Worm (Caenorhabditis elegans) whole organism, mixed stage, embryonic: ENCODE data around the gene F36H9.1.
A peak's percentile ranks its signal among the peaks of the same experiment; 100 is the strongest.

ENCODE experiments used
- M03D4.4 ChIP-seq: sonication (generic microtip); optimal IDR thresholded peaks from 2 replicates; lab custom pipeline; 2017; ENCODE audit warnings: mild to moderate bottlenecking, missing genetic modification characterization, missing compliant biosample characterization
- blmp-1 ChIP-seq: fragments of 150-350 bp; optimal IDR thresholded peaks from 2 replicates; lab custom pipeline; 2014; ENCODE audit warnings: missing biosample characterization, missing genetic modification characterization
- ceh-39 ChIP-seq: fragments of 150-350 bp; optimal IDR thresholded peaks from 2 replicates; lab custom pipeline; 2014; ENCODE audit warnings: missing biosample characterization, missing genetic modification characterization
- ceh-43 ChIP-seq: fragments of 200-800 bp; sonication (Bioruptor generic); optimal IDR thresholded peaks from 2 replicates; lab custom pipeline; 2018; ENCODE audit warnings: mild to moderate bottlenecking, missing genetic modification characterization, moderate library complexity, missing compliant biosample characterization
- ceh-83 ChIP-seq: fragments of 200-800 bp; sonication (Bioruptor generic); optimal IDR thresholded peaks from 2 replicates; lab custom pipeline; 2018; ENCODE audit warnings: mild to moderate bottlenecking, missing genetic modification characterization, missing compliant biosample characterization
- ces-1 ChIP-seq: fragments of 150-350 bp; optimal IDR thresholded peaks from 2 replicates; lab custom pipeline; 2014; ENCODE audit warnings: missing biosample characterization, missing genetic modification reagents, missing genetic modification characterization
- cnd-1 ChIP-seq: fragments of 200-800 bp; sonication (Bioruptor generic); optimal IDR thresholded peaks from 2 replicates; lab custom pipeline; 2018; ENCODE audit warnings: mild to moderate bottlenecking, missing genetic modification characterization, missing compliant biosample characterization
- drap-1 ChIP-seq: fragments of 200-800 bp; sonication (Bioruptor generic); optimal IDR thresholded peaks from 3 replicates; lab custom pipeline; 2018; ENCODE audit warnings: mild to moderate bottlenecking, missing genetic modification characterization, missing compliant biosample characterization
- elt-3 ChIP-seq: fragments of 150-350 bp; optimal IDR thresholded peaks from 2 replicates; lab custom pipeline; 2014; ENCODE audit warnings: missing biosample characterization, missing genetic modification characterization
- flh-1 ChIP-seq: fragments of 200-800 bp; sonication (Bioruptor generic); optimal IDR thresholded peaks from 2 replicates; lab custom pipeline; 2018; ENCODE audit warnings: mild to moderate bottlenecking, missing genetic modification characterization, moderate library complexity, missing compliant biosample characterization
- ham-2 ChIP-seq: fragments of 200-800 bp; sonication (Bioruptor generic); optimal IDR thresholded peaks from 2 replicates; lab custom pipeline; 2018; ENCODE audit warnings: mild to moderate bottlenecking, missing genetic modification characterization, missing compliant biosample characterization
- hlh-1 ChIP-seq: fragments of 150-350 bp; optimal IDR thresholded peaks from 2 replicates; lab custom pipeline; 2014; ENCODE audit warnings: missing biosample characterization, missing genetic modification reagents, missing genetic modification characterization
- lin-13 ChIP-seq: fragments of 150-350 bp; optimal IDR thresholded peaks from 2 replicates; lab custom pipeline; 2014; ENCODE audit warnings: missing biosample characterization, missing genetic modification characterization
- lsy-2 ChIP-seq: fragments of 150-350 bp; optimal IDR thresholded peaks from 2 replicates; lab custom pipeline; 2014; ENCODE audit warnings: missing biosample characterization, missing genetic modification characterization
- mab-5 ChIP-seq: fragments of 150-350 bp; optimal IDR thresholded peaks from 2 replicates; lab custom pipeline; 2014; ENCODE audit warnings: missing biosample characterization, missing genetic modification characterization
- mep-1 ChIP-seq: fragments of 150-350 bp; optimal IDR thresholded peaks from 2 replicates; lab custom pipeline; 2017; ENCODE audit warnings: missing biosample characterization, missing genetic modification reagents, missing genetic modification characterization, inconsistent platforms
- mls-2 ChIP-seq: sonication (generic microtip); optimal IDR thresholded peaks from 2 replicates; lab custom pipeline; 2016; ENCODE audit warnings: mild to moderate bottlenecking, missing genetic modification characterization, moderate library complexity, missing compliant biosample characterization
- nhr-12 ChIP-seq: fragments of 150-350 bp; optimal IDR thresholded peaks from 2 replicates; lab custom pipeline; 2014; ENCODE audit warnings: missing biosample characterization, missing genetic modification characterization
- nhr-237 ChIP-seq: fragments of 150-350 bp; optimal IDR thresholded peaks from 2 replicates; lab custom pipeline; 2014; ENCODE audit warnings: missing biosample characterization, missing genetic modification characterization
- nhr-28 ChIP-seq: fragments of 150-350 bp; optimal IDR thresholded peaks from 2 replicates; lab custom pipeline; 2014; ENCODE audit warnings: missing biosample characterization, missing genetic modification characterization
- nhr-76 ChIP-seq: sonication (generic microtip); optimal IDR thresholded peaks from 2 replicates; lab custom pipeline; 2017; ENCODE audit warnings: missing biosample characterization, missing genetic modification characterization
- pha-4 ChIP-seq: fragments of 150-350 bp; optimal IDR thresholded peaks from 2 replicates; lab custom pipeline; 2018; ENCODE audit warnings: missing biosample characterization, missing genetic modification reagents, missing genetic modification characterization
- sem-2 ChIP-seq: fragments of 200-800 bp; sonication (Bioruptor generic); optimal IDR thresholded peaks from 2 replicates; lab custom pipeline; 2018; ENCODE audit warnings: mild to moderate bottlenecking, missing genetic modification characterization, missing compliant biosample characterization
- sptf-1 ChIP-seq: sonication (generic microtip); optimal IDR thresholded peaks from 2 replicates; lab custom pipeline; 2017; ENCODE audit warnings: mild to moderate bottlenecking, missing genetic modification characterization, moderate library complexity, missing compliant biosample characterization
- tbx-8 ChIP-seq: fragments of 200-800 bp; sonication (Bioruptor generic); optimal IDR thresholded peaks from 2 replicates; lab custom pipeline; 2018; ENCODE audit warnings: mild to moderate bottlenecking, missing genetic modification characterization, moderate library complexity, missing compliant biosample characterization
- unc-120 ChIP-seq: sonication (generic microtip); optimal IDR thresholded peaks from 2 replicates; lab custom pipeline; 2017; ENCODE audit warnings: missing genetic modification characterization, missing compliant biosample characterization; ENCODE audit not compliant: poor library complexity, severe bottlenecking
- unc-39 ChIP-seq: fragments of 150-350 bp; optimal IDR thresholded peaks from 2 replicates; lab custom pipeline; 2014; ENCODE audit warnings: missing biosample characterization, missing genetic modification characterization
- unc-62 ChIP-seq: fragments of 150-350 bp; optimal IDR thresholded peaks from 2 replicates; lab custom pipeline; 2014; ENCODE audit warnings: missing biosample characterization, missing genetic modification reagents, missing genetic modification characterization
- ztf-11 ChIP-seq: fragments of 150-350 bp; optimal IDR thresholded peaks from 2 replicates; lab custom pipeline; 2014; ENCODE audit warnings: missing biosample characterization, missing genetic modification characterization

The F36H9.1 gene

DNA sequence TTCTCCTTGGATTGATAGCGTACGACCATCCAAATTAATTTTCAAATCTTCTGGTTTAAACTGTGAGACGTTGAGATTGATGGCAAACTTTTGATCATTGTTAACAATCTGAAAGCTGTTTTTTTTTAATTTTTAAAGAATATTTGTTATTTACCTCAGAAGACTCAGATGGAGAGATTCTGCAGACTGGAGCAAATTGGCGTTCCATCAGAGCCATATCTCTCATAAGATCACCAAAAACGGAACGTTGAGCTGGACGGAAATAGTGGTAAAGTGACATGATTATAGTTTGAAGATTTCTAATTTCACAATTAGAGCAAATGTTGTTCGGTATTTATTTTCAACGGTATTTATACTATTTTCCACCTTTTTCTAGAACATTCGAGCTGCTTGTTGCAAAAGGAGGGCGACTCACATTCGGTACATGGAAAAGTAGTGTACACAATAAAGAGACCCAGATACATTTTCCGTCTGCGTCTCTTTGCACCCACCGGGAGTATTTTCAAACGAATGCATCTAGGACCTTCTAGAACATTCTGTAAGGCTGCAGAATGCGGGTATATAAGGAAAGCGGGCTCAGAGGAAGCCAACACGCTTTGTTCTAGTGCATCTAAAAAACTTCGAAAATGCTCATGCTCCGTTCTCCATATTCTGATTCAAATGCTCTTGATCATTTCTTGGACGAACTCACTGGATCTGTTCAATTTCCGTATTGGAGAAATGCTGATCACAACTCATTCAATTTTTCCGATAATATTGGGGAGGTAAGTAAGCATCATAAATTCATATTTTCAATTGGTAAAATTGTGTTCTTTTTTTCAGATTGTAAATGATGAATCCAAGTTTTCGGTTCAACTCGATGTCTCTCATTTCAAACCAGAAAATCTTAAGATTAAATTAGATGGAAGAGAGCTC is 10.6 kb downstream of the F36H9.1 start, which contains the start of the genes hsp-16.2 and hsp-16.41 (continued):
- TF ChIP-seq unc-120 (peak; percentile 65), cnd-1 (no peak)

DNA sequence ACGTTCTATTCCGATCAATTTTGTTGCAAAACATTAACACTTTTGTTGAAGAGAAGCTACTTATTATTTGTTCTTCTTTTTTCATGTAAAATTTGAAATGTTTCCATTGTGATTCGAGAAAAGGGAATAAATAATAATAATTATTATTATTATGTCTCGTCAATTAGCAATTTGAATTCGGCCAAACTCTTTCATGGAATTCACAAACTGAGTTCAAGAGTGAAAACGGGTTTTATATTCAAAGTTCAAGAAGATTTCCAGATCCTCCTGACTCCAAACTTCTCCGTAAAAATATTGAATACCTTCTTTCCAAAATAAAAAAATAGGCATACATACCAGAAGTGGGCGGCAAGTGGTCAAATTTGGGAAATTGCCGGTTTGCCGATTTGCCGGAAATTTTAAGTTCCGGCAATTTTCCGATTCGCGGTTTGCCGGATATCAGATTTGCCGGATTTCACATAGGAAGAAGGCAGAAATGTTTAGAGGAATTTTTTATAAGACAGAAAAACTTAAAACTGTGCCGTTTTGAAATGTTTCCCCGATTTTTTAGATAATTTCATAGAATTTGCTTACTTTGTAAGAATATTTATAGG is 11.5 kb downstream of the F36H9.1 start:
- TF ChIP-seq blmp-1 (no peak), sptf-1 (no peak), drap-1 (no peak), hlh-1 (tag; lab: Kevin White, UChicago) (no peak), flh-1 (no peak), ham-2 (GFP tag; lab: Kevin White, UChicago) (no peak), lsy-2 (tag; lab: Kevin White, UChicago) (no peak), unc-120 (no peak), tbx-8 (GFP tag; lab: Kevin White, UChicago) (no peak), nhr-76 (no peak), ceh-83 (GFP tag; lab: Kevin White, UChicago) (no peak), ces-1 (no peak), mls-2 (tag; lab: Kevin White, UChicago) (no peak), cnd-1 (no peak), lin-13 (tag; lab: Kevin White, UChicago) (no peak), ceh-43 (GFP tag; lab: Kevin White, UChicago) (no peak), mep-1 (tag; lab: Kevin White, UChicago) (no peak), unc-39 (tag; lab: Kevin White, UChicago) (no peak), pha-4 (tag; lab: Kevin White, UChicago) (no peak)
- TF ChIP-seq, all 35 proteins: peak for 0

DNA sequence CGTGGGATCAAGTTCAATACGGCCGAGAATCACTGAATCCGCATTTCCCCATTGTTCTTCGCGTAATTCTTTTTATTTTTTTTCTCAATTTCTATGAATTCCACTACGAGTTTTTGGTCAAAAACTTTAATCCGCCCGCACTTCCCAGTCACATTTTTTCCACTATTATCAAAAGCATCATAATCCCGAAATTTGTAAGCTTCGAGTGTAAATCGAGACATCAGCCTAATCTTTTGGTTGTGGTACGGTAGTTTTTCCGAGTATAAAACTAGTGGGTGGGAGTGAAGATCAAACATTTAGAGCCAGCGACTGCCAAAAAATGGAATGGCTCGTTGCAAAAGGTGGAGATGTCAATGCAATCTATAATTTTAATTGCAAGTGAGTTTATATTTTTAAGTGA is 12.8 kb downstream of the F36H9.1 start, which contains the start of gene srt-42:
srt-42 (plus strand) TSS at position 301 of the 400 bp plus-strand sequence.
- TF ChIP-seq sem-2 (no peak), mls-2 (tag; lab: Kevin White, UChicago) (no peak), lsy-2 (tag; lab: Kevin White, UChicago) (no peak), cnd-1 (no peak), hlh-1 (tag; lab: Kevin White, UChicago) (no peak), ceh-39 (tag; lab: Kevin White, UChicago) (no peak), ztf-11 (tag; lab: Kevin White, UChicago) (no peak), sptf-1 (no peak), nhr-76 (no peak), elt-3 (tag; lab: Kevin White, UChicago) (no peak), tbx-8 (GFP tag; lab: Kevin White, UChicago) (no peak), nhr-12 (tag; lab: Kevin White, UChicago) (no peak), mab-5 (tag; lab: Kevin White, UChicago) (no peak), ceh-83 (GFP tag; lab: Kevin White, UChicago) (no peak), nhr-237 (tag; lab: Kevin White, UChicago) (no peak), unc-39 (tag; lab: Kevin White, UChicago) (no peak), unc-62 (GFP tag; lab: Kevin White, UChicago) (no peak)

DNA sequence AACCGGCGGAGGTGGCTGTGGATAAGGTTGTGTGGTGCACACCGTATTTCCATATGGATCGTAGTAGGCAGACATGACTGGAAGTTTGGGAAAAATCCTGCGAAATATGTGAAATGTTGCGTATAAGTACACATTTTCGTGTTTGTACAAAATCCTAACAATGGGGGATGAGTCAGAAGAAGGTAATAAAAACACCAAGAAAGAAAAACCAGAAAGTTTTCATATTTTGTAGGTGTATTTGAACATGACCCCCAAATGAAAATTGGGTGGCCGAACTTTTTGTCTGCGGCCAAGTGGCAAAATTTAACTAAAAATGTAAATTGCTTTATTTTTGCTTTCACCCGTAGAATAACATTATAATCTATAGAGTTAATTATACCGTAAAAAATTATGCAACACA is 16.7 kb downstream of the F36H9.1 start, which contains the start of gene Y46H3A.4:
Y46H3A.4 (minus strand) TSS at position 101 of the 400 bp plus-strand sequence.
- TF ChIP-seq ceh-43 (GFP tag; lab: Kevin White, UChicago) (no peak), unc-120 (no peak), nhr-28 (tag; lab: Kevin White, UChicago) (no peak), mls-2 (tag; lab: Kevin White, UChicago) (no peak), sptf-1 (no peak), lsy-2 (tag; lab: Kevin White, UChicago) (no peak), unc-62 (GFP tag; lab: Kevin White, UChicago) (no peak), nhr-12 (tag; lab: Kevin White, UChicago) (no peak), blmp-1 (no peak), unc-39 (tag; lab: Kevin White, UChicago) (no peak), ceh-83 (GFP tag; lab: Kevin White, UChicago) (no peak), ztf-11 (tag; lab: Kevin White, UChicago) (no peak), nhr-76 (no peak), M03D4.4 (tag; lab: Kevin White, UChicago) (no peak), mab-5 (tag; lab: Kevin White, UChicago) (no peak)
